Worm (Caenorhabditis elegans): ENCODE results near the gene C56E6.4.

- TF ChIP-seq ceh-30 (tag; optimal IDR thresholded peaks at IDR 0.05) (no peak), tbx-2 (tag; optimal IDR thresholded peaks at IDR 0.05) (no peak), ceh-6 (GFP tag; optimal IDR thresholded peaks at IDR 0.05) (no peak), T23F11.4 (GFP tag; optimal IDR thresholded peaks at IDR 0.05) (no peak), elt-2 (tag; optimal IDR thresholded peaks at IDR 0.05) (no peak), unc-86 (tag; optimal IDR thresholded peaks at IDR 0.05) (no peak)
These were observed 51.9 kb downstream of the C56E6.4 start, which contains the start of gene T28D9.4 for ce11 chrII:6476655-6477054.
